Fruit fly (Drosophila melanogaster): ENCODE data around the gene CG7099.

CG7099 gene

dm6 chr2L:13373435-13374242, 13.7 kb upstream of the CG7099 start, which contains the start of the genes Bdp1 and CG6565 (continued):
- TF ChIP-seq ac (GFP tag; optimal IDR thresholded peaks at IDR 0.05) (peak; percentile 84), CG2889 (GFP tag; IDR thresholded peaks at IDR 0.05) (peak; percentile 90), zen (tag; optimal IDR thresholded peaks at IDR 0.05) (peak; percentile 96), danr (GFP tag; IDR thresholded peaks at IDR 0.05) (peak; percentile 97), gfzf (GFP tag; optimal IDR thresholded peaks at IDR 0.05) (peak; percentile 33), CG10366 (GFP tag; IDR thresholded peaks at IDR 0.05) (peak; percentile 94), Poxn (GFP tag; IDR thresholded peaks at IDR 0.05) (peak; percentile 94), CoRest (tag; optimal IDR thresholded peaks at IDR 0.05) (peak; percentile 99), Dp (GFP tag; optimal IDR thresholded peaks at IDR 0.05) (peak; percentile 25), CG7271 (tag; optimal IDR thresholded peaks at IDR 0.05) (peak; percentile 75), CG4404 (GFP tag; IDR thresholded peaks at IDR 0.05) (peak; percentile 98), CG10274 (GFP tag; optimal IDR thresholded peaks at IDR 0.05) (peak; percentile 88), HLH3B (GFP tag; IDR thresholded peaks at IDR 0.05) (peak; percentile 92), dysf (GFP tag; IDR thresholded peaks at IDR 0.05) (peak; percentile 97), Sry-β (GFP tag; optimal IDR thresholded peaks at IDR 0.05) (peak; percentile 88), kah (GFP tag; optimal IDR thresholded peaks at IDR 0.05) (peak; percentile 79), Dll (GFP tag; IDR thresholded peaks at IDR 0.05; ENCODE audit: partially characterized antibody) (0 out of 4 replicates have a peak, but pooled peaks have one; percentile 29), CTCF (GFP tag; optimal IDR thresholded peaks at IDR 0.05) (peak; percentile 50), Lpt (GFP tag; optimal IDR thresholded peaks at IDR 0.05) (no peak), CG12071 (GFP tag; optimal IDR thresholded peaks at IDR 0.05) (peak; percentile 81), CG17568 (GFP tag; optimal IDR thresholded peaks at IDR 0.05) (no peak), nmo (GFP tag; optimal IDR thresholded peaks at IDR 0.05) (peak; percentile 99), dan (GFP tag; IDR thresholded peaks at IDR 0.05) (peak; percentile 93), CG16863 (GFP tag; optimal IDR thresholded peaks at IDR 0.05) (peak; percentile 98), lola (GFP tag; optimal IDR thresholded peaks at IDR 0.05) (peak in 1 of 3 experiments; percentile 97), CG10543 (GFP tag; optimal IDR thresholded peaks at IDR 0.05) (peak; percentile 98), jumu (GFP tag; optimal IDR thresholded peaks at IDR 0.05) (peak; percentile 99), chn (GFP tag; optimal IDR thresholded peaks at IDR 0.05) (peak; percentile 99), tup (GFP tag; optimal IDR thresholded peaks at IDR 0.05) (peak; percentile 94), az2 (GFP tag; optimal IDR thresholded peaks at IDR 0.05) (peak; percentile 98), lmd (GFP tag; IDR thresholded peaks at IDR 0.05) (peak; percentile 98), CG15269 (tag; optimal IDR thresholded peaks at IDR 0.05) (peak; percentile 96), sens (GFP tag) (peak; percentile 100), vvl (GFP tag; IDR thresholded peaks at IDR 0.05) (peak; percentile 91), salm (tag; optimal IDR thresholded peaks at IDR 0.05) (peak; percentile 88), CG4854 (GFP tag; optimal IDR thresholded peaks at IDR 0.05) (peak; percentile 97), fru (optimal IDR thresholded peaks at IDR 0.05) (no peak), ewg (GFP tag; optimal IDR thresholded peaks at IDR 0.05) (peak; percentile 97), Awh (GFP tag; IDR thresholded peaks at IDR 0.05) (peak; percentile 84), CG7839 (tag; optimal IDR thresholded peaks at IDR 0.05) (peak; percentile 97), CG11247 (GFP tag; IDR thresholded peaks at IDR 0.05) (peak; percentile 91), Ada2b (GFP tag; IDR thresholded peaks at IDR 0.05) (peak; percentile 93), CG11504 (tag; optimal IDR thresholded peaks at IDR 0.05) (peak; percentile 95), cg (GFP tag; optimal IDR thresholded peaks at IDR 0.05) (no peak), fd102C (GFP tag; optimal IDR thresholded peaks at IDR 0.05) (peak; percentile 80), Usf (GFP tag; optimal IDR thresholded peaks at IDR 0.05) (peak; percentile 97), slp2 (GFP tag; optimal IDR thresholded peaks at IDR 0.05) (peak; percentile 99), chif (GFP tag; optimal IDR thresholded peaks at IDR 0.05) (peak; percentile 98 to 99), Ssrp (tag; optimal IDR thresholded peaks at IDR 0.05) (peak; percentile 98), CG3163 (GFP tag; optimal IDR thresholded peaks at IDR 0.05) (peak; percentile 91)

Measured in whole organism, embryonic.